Fruit fly (Drosophila melanogaster) whole organism, embryonic: ENCODE measurements around the gene bwa.

Experiments
- CG10267 ChIP-seq: fragments of 200-800 bp; sonication (Bioruptor generic); optimal IDR thresholded peaks from 2 replicates; lab custom pipeline; 2018; ENCODE audit warnings: missing biosample characterization, mild to moderate bottlenecking, missing genetic modification characterization, moderate library complexity
- CG11398 ChIP-seq: fragments of 200-800 bp; sonication (Bioruptor generic); optimal IDR thresholded peaks from 2 replicates; lab custom pipeline; 2016; ENCODE audit warnings: missing biosample characterization, missing genetic modification characterization
- CG11504 ChIP-seq: fragments of 200-800 bp; sonication (Bioruptor generic); optimal IDR thresholded peaks from 3 replicates; lab custom pipeline; 2019; ENCODE audit warnings: missing biosample characterization, mild to moderate bottlenecking, missing genetic modification characterization, moderate library complexity
- CG12391 ChIP-seq: fragments of 200-800 bp; sonication (Bioruptor generic); optimal IDR thresholded peaks from 3 replicates; lab custom pipeline; 2018; ENCODE audit warnings: missing biosample characterization, mild to moderate bottlenecking, missing genetic modification characterization, moderate library complexity
- CG12769 ChIP-seq: fragments of 200-800 bp; sonication (Bioruptor generic); optimal IDR thresholded peaks from 2 replicates; lab custom pipeline; 2019; ENCODE audit warnings: missing biosample characterization, mild to moderate bottlenecking, missing genetic modification characterization, moderate library complexity
- CG13287 ChIP-seq: fragments of 200-800 bp; sonication (Bioruptor generic); IDR thresholded peaks from 2 replicates; pipeline ENCODE4 v1.3.6; 2022; ENCODE audit warnings: missing biosample characterization, missing genetic modification characterization; ENCODE audit not compliant: partially characterized antibody
- CG13775 ChIP-seq: fragments of 200-800 bp; sonication (Bioruptor generic); optimal IDR thresholded peaks from 3 replicates; lab custom pipeline; 2017; ENCODE audit warnings: missing biosample characterization, mild to moderate bottlenecking, missing genetic modification characterization
- CG14050 ChIP-seq: fragments of 200-800 bp; sonication (Bioruptor generic); IDR thresholded peaks from 3 replicates; pipeline ENCODE4 v1.3.6; 2022; ENCODE audit warnings: missing biosample characterization, missing genetic modification characterization
- CG14710 ChIP-seq: fragments of 200-800 bp; sonication (Bioruptor generic); optimal IDR thresholded peaks from 3 replicates; lab custom pipeline; 2019; ENCODE audit warnings: missing biosample characterization, mild to moderate bottlenecking, missing genetic modification characterization, moderate library complexity
- CG15269 ChIP-seq: fragments of 200-800 bp; sonication (Bioruptor generic); optimal IDR thresholded peaks from 2 replicates; lab custom pipeline; 2018; ENCODE audit warnings: missing biosample characterization, mild to moderate bottlenecking, missing genetic modification characterization, moderate library complexity
- CG15601 ChIP-seq: fragments of 200-800 bp; sonication (Bioruptor generic); optimal IDR thresholded peaks from 3 replicates; lab custom pipeline; 2019; ENCODE audit warnings: missing biosample characterization, mild to moderate bottlenecking, missing genetic modification characterization, moderate library complexity
- CG17385 ChIP-seq: fragments of 200-800 bp; sonication (Bioruptor generic); optimal IDR thresholded peaks from 3 replicates; lab custom pipeline; 2018; ENCODE audit warnings: missing biosample characterization, mild to moderate bottlenecking, missing genetic modification characterization
- CG17612 ChIP-seq: fragments of 200-800 bp; sonication (Bioruptor generic); IDR thresholded peaks from 2 replicates; pipeline ENCODE4 v1.3.6; 2022; ENCODE audit warnings: missing biosample characterization, missing genetic modification characterization
- CG18476 ChIP-seq: fragments of 200-800 bp; sonication (Bioruptor generic); optimal IDR thresholded peaks from 2 replicates; lab custom pipeline; 2016; ENCODE audit warnings: missing biosample characterization, mild to moderate bottlenecking, missing genetic modification characterization
- CG2678 ChIP-seq: fragments of 200-800 bp; sonication (Bioruptor generic); optimal IDR thresholded peaks from 3 replicates; lab custom pipeline; 2019; ENCODE audit warnings: missing biosample characterization, mild to moderate bottlenecking, missing genetic modification characterization, moderate library complexity
- CG30020 ChIP-seq: fragments of 200-800 bp; optimal IDR thresholded peaks from 2 replicates; lab custom pipeline; 2019; ENCODE audit warnings: missing biosample characterization, mild to moderate bottlenecking, missing genetic modification characterization, moderate library complexity
- CG32767 ChIP-seq: fragments of 200-800 bp; sonication (Bioruptor generic); IDR thresholded peaks from 2 replicates; pipeline ENCODE4 v1.3.6; 2022; ENCODE audit warnings: missing biosample characterization, missing genetic modification characterization
- CG7987 ChIP-seq: fragments of 200-800 bp; sonication (Bioruptor generic); optimal IDR thresholded peaks from 2 replicates; lab custom pipeline; 2018; ENCODE audit warnings: missing biosample characterization, mild to moderate bottlenecking, missing genetic modification characterization, moderate library complexity
- CHES-1-like ChIP-seq: fragments of 200-800 bp; sonication (Bioruptor generic); optimal IDR thresholded peaks from 2 replicates; lab custom pipeline; 2016; ENCODE audit warnings: missing biosample characterization, missing genetic modification characterization
- CoRest ChIP-seq: fragments of 200-800 bp; sonication (Bioruptor generic); optimal IDR thresholded peaks from 3 replicates; lab custom pipeline; 2018; ENCODE audit warnings: missing biosample characterization, mild to moderate bottlenecking, missing genetic modification characterization, moderate library complexity
- D19A ChIP-seq: fragments of 200-800 bp; optimal IDR thresholded peaks from 3 replicates; lab custom pipeline; 2019; ENCODE audit warnings: missing biosample characterization, mild to moderate bottlenecking, missing genetic modification characterization, moderate library complexity
- E2f2 ChIP-seq: fragments of 200-800 bp; sonication (Bioruptor generic); IDR thresholded peaks from 2 replicates; pipeline ENCODE4 v1.3.6; 2022; ENCODE audit warnings: missing biosample characterization, missing genetic modification characterization
- Fer1 ChIP-seq: fragments of 200-800 bp; sonication (Bioruptor generic); optimal IDR thresholded peaks from 2 replicates; lab custom pipeline; 2017; ENCODE audit warnings: missing biosample characterization, mild to moderate bottlenecking, missing genetic modification characterization
- Hmr ChIP-seq: fragments of 200-800 bp; sonication (Bioruptor generic); optimal IDR thresholded peaks from 3 replicates; lab custom pipeline; 2017; ENCODE audit warnings: mild to moderate bottlenecking, missing biosample characterization, missing genetic modification reagents, missing genetic modification characterization
- Oli ChIP-seq: fragments of 200-800 bp; sonication (Bioruptor generic); optimal IDR thresholded peaks from 2 replicates; lab custom pipeline; 2018; ENCODE audit warnings: missing biosample characterization, mild to moderate bottlenecking, missing genetic modification characterization, moderate library complexity
- PHDP ChIP-seq: fragments of 200-800 bp; sonication (Bioruptor generic); optimal IDR thresholded peaks from 3 replicates; lab custom pipeline; 2018; ENCODE audit warnings: missing biosample characterization, mild to moderate bottlenecking, missing genetic modification characterization, moderate library complexity
- Scr ChIP-seq: fragments of 200-800 bp; sonication (Bioruptor generic); IDR thresholded peaks from 2 replicates; pipeline ENCODE4 v1.3.6; 2022; ENCODE audit warnings: missing biosample characterization, missing genetic modification characterization; ENCODE audit not compliant: partially characterized antibody
- Ssrp ChIP-seq: fragments of 200-800 bp; sonication (Bioruptor generic); optimal IDR thresholded peaks from 2 replicates; lab custom pipeline; 2018; ENCODE audit warnings: missing biosample characterization, mild to moderate bottlenecking, missing genetic modification characterization, moderate library complexity
- TFAM ChIP-seq: fragments of 200-800 bp; sonication (Bioruptor generic); optimal IDR thresholded peaks from 2 replicates; lab custom pipeline; 2017; ENCODE audit warnings: missing biosample characterization, missing genetic modification characterization, inconsistent platforms
- Tbp ChIP-seq: fragments of >200 bp; optimal IDR thresholded peaks from 2 replicates; lab custom pipeline; 2018; ENCODE audit warnings: missing biosample characterization, missing genetic modification characterization
- ato ChIP-seq: fragments of 200-800 bp; sonication (Bioruptor generic); IDR thresholded peaks from 2 replicates; pipeline ENCODE4 v1.3.6; 2022; ENCODE audit warnings: missing biosample characterization, missing genetic modification characterization; ENCODE audit not compliant: partially characterized antibody
- bowl ChIP-seq: fragments of 200-800 bp; sonication (Bioruptor generic); IDR thresholded peaks from 2 replicates; pipeline ENCODE4 v1.3.6; 2022; ENCODE audit warnings: missing biosample characterization, missing genetic modification characterization
- bsh ChIP-seq, 2 experiments: fragments of 200-800 bp; sonication (Bioruptor generic); optimal IDR thresholded peaks; 2 replicates each; lab custom pipeline; 2017 to 2018; ENCODE audit warnings: mild to moderate bottlenecking in 2 of 2, missing biosample characterization in 2 of 2, missing genetic modification characterization in 2 of 2, moderate library complexity in 1 of 2
- dysf ChIP-seq: fragments of 200-800 bp; sonication (Bioruptor generic); IDR thresholded peaks from 3 replicates; pipeline ENCODE4 v1.3.6; 2022; ENCODE audit warnings: missing biosample characterization, missing genetic modification characterization
- exex ChIP-seq: fragments of 200-800 bp; sonication (Bioruptor generic); optimal IDR thresholded peaks from 4 replicates; lab custom pipeline; 2018; ENCODE audit warnings: missing biosample characterization, mild to moderate bottlenecking, missing genetic modification characterization, moderate library complexity
- fd102C ChIP-seq: fragments of 200-800 bp; sonication (Bioruptor generic); optimal IDR thresholded peaks from 2 replicates; lab custom pipeline; 2018; ENCODE audit warnings: missing biosample characterization, mild to moderate bottlenecking, missing genetic modification characterization, moderate library complexity
- hth ChIP-seq: fragments of >200 bp; optimal IDR thresholded peaks from 2 replicates; lab custom pipeline; 2017; ENCODE audit warnings: inconsistent platforms
- nerfin-1 ChIP-seq: fragments of 200-800 bp; sonication (Bioruptor generic); optimal IDR thresholded peaks from 3 replicates; lab custom pipeline; 2019; ENCODE audit warnings: missing biosample characterization, mild to moderate bottlenecking, missing genetic modification characterization, moderate library complexity
- odd ChIP-seq: fragments of 200-800 bp; sonication (Bioruptor generic); optimal IDR thresholded peaks from 2 replicates; lab custom pipeline; 2017; ENCODE audit warnings: missing biosample characterization, mild to moderate bottlenecking, missing genetic modification characterization
- p53 ChIP-seq: fragments of 200-800 bp; sonication (Bioruptor generic); optimal IDR thresholded peaks from 2 replicates; lab custom pipeline; 2016; ENCODE audit warnings: missing biosample characterization, missing genetic modification characterization
- rib ChIP-seq: fragments of 200-800 bp; sonication (Bioruptor generic); IDR thresholded peaks from 2 replicates; pipeline ENCODE4 v1.3.6; 2022; ENCODE audit warnings: missing biosample characterization, missing genetic modification characterization
- slbo ChIP-seq: fragments of 200-800 bp; sonication (Bioruptor generic); IDR thresholded peaks from 2 replicates; pipeline ENCODE4 v1.3.6; 2022; ENCODE audit warnings: missing biosample characterization, missing genetic modification characterization
- slou ChIP-seq: fragments of 200-800 bp; sonication (Bioruptor generic); optimal IDR thresholded peaks from 3 replicates; lab custom pipeline; 2016; ENCODE audit warnings: missing biosample characterization, missing genetic modification characterization
- ssp ChIP-seq: fragments of 200-800 bp; sonication (Bioruptor generic); IDR thresholded peaks from 2 replicates; pipeline ENCODE4 v1.3.6; 2022; ENCODE audit warnings: missing biosample characterization, missing genetic modification characterization
- tio ChIP-seq: fragments of 200-800 bp; sonication (Bioruptor generic); optimal IDR thresholded peaks from 2 replicates; lab custom pipeline; 2017; ENCODE audit warnings: missing biosample characterization, missing genetic modification characterization, inconsistent platforms
- tna ChIP-seq: fragments of 200-800 bp; sonication (Bioruptor generic); IDR thresholded peaks from 2 replicates; pipeline ENCODE4 v1.3.6; 2022; ENCODE audit warnings: missing biosample characterization, missing genetic modification characterization; ENCODE audit not compliant: partially characterized antibody
- trem ChIP-seq: fragments of 200-800 bp; optimal IDR thresholded peaks from 3 replicates; lab custom pipeline; 2019; ENCODE audit warnings: missing biosample characterization, mild to moderate bottlenecking, missing genetic modification characterization, moderate library complexity
- twi ChIP-seq: fragments of 200-800 bp; optimal IDR thresholded peaks from 2 replicates; lab custom pipeline; 2019; ENCODE audit warnings: missing biosample characterization, mild to moderate bottlenecking, missing genetic modification characterization, moderate library complexity
- usp ChIP-seq: fragments of >200 bp; optimal IDR thresholded peaks from 2 replicates; lab custom pipeline; 2017; ENCODE audit warnings: missing biosample characterization, missing genetic modification characterization
- zfh1 ChIP-seq: fragments of 200-800 bp; sonication (Bioruptor generic); IDR thresholded peaks from 3 replicates; pipeline ENCODE4 v1.3.6; 2022; ENCODE audit warnings: missing biosample characterization, missing genetic modification characterization

Gene bwa

dm6 chr2L:20093794-20094193 is 27.6 kb downstream of the bwa start, which contains the start of the genes Taf13 and nesd (continued):
- peak; percentile 56; the same call in 1 of the 2 replicates for TF ChIP-seq rib
- TF ChIP-seq usp (GFP tag; lab: Kevin White, UChicago), result no peak
- peak; percentile 4 for TF ChIP-seq CHES-1-like (GFP tag; lab: Kevin White, UChicago)
- TF ChIP-seq CG11398 (GFP tag; lab: Kevin White, UChicago), result no peak
- TF ChIP-seq CG14710 (tag; lab: Kevin White, UChicago), result peak; percentile 82
- TF ChIP-seq ato (GFP tag; lab: Robert Waterston, UW), result 0 out of 2 replicates have a peak, but pooled peaks have one; percentile 20
- peak; percentile 10 for TF ChIP-seq Ssrp (tag; lab: Kevin White, UChicago)
- TF ChIP-seq fd102C (GFP tag; lab: Kevin White, UChicago), result no peak
- no peak for TF ChIP-seq CG17612 (GFP tag; lab: Robert Waterston, UW)
- peak in 1 of 2 experiments; percentile 8 for TF ChIP-seq bsh (GFP tag; optimal IDR thresholded peaks at IDR 0.05; lab: Kevin White, UChicago)
- TF ChIP-seq CG14050, result no peak
- TF ChIP-seq nerfin-1 (tag; lab: Kevin White, UChicago), result peak; percentile 39
- no peak for TF ChIP-seq bowl (GFP tag; lab: Robert Waterston, UW)
- TF ChIP-seq Oli (tag; lab: Kevin White, UChicago), result peak; percentile 32
- TF ChIP-seq CG2678 (tag; lab: Kevin White, UChicago), result peak; percentile 43
- peak; percentile 89 for TF ChIP-seq E2f2 (GFP tag; lab: Robert Waterston, UW)
- TF ChIP-seq TFAM (GFP tag; lab: Kevin White, UChicago), result no peak
- peak; percentile 20 for TF ChIP-seq exex (tag; lab: Kevin White, UChicago)
- TF ChIP-seq tna, result peak; percentile 52; the same call in 1 of the 2 replicates
- peak; percentile 66 for TF ChIP-seq CG12391 (tag; lab: Kevin White, UChicago)
- TF ChIP-seq odd (GFP tag; lab: Kevin White, UChicago), result no peak
- TF ChIP-seq PHDP, result peak; percentile 51
- TF ChIP-seq CG13287 (GFP tag; lab: Robert Waterston, UW), result peak; percentile 82
- peak; percentile 44 for TF ChIP-seq Fer1 (GFP tag; lab: Kevin White, UChicago)
- peak; percentile 52 for TF ChIP-seq twi (tag; lab: Kevin White, UChicago)
- TF ChIP-seq CG11504 (tag; lab: Kevin White, UChicago), result peak; percentile 51
- TF ChIP-seq D19A, result no peak
- TF ChIP-seq Tbp (GFP tag; lab: Kevin White, UChicago), result no peak
- TF ChIP-seq CG15269 (tag; lab: Kevin White, UChicago), result peak; percentile 32
- TF ChIP-seq CG13775 (GFP tag; lab: Kevin White, UChicago), result peak; percentile 52
- TF ChIP-seq ssp, result 0 out of 2 replicates have a peak, but pooled peaks have one; percentile 26
- peak; percentile 15 for TF ChIP-seq CG12769 (tag; lab: Kevin White, UChicago)
- peak; percentile 69 for TF ChIP-seq CG15601 (tag; lab: Kevin White, UChicago)
- TF ChIP-seq CG10267 (tag; lab: Kevin White, UChicago), result peak; percentile 56
- no peak for TF ChIP-seq p53 (GFP tag; lab: Kevin White, UChicago)
- TF ChIP-seq CG18476 (GFP tag; lab: Kevin White, UChicago), result no peak
- peak; percentile 80 for TF ChIP-seq CG30020 (tag; lab: Kevin White, UChicago)
- no peak for TF ChIP-seq hth (lab: Kevin White, UChicago)
- peak; percentile 46 for TF ChIP-seq slbo (GFP tag; lab: Robert Waterston, UW)
- no peak for TF ChIP-seq tio (GFP tag; lab: Kevin White, UChicago)
- TF ChIP-seq slou, result peak; percentile 33
- no peak for TF ChIP-seq CG7987 (GFP tag; lab: Kevin White, UChicago)
- TF ChIP-seq CG17385 (GFP tag; lab: Kevin White, UChicago), result peak; percentile 16
- TF ChIP-seq CoRest, result peak; percentile 72
- TF ChIP-seq trem (tag; lab: Kevin White, UChicago), result peak; percentile 74
- TF ChIP-seq Scr (GFP tag; lab: Robert Waterston, UW), result peak; percentile 78
- peak; percentile 44; the same call in 1 of the 3 replicates for TF ChIP-seq dysf (GFP tag; lab: Robert Waterston, UW)
- TF ChIP-seq Hmr (GFP tag; lab: Kevin White, UChicago), result peak; percentile 37
- TF ChIP-seq CG32767, result peak; percentile 16; the same call in 1 of the 2 replicates
- no peak for TF ChIP-seq zfh1
